Worm (Caenorhabditis elegans): ENCODE data around the gene fbxa-167.
"Not testable (repeated sequence)": the region's sequence is repeated elsewhere in the genome, so short reads cannot be mapped to it uniquely, and the experiment has no call there.

The fbxa-167 gene

DNA sequence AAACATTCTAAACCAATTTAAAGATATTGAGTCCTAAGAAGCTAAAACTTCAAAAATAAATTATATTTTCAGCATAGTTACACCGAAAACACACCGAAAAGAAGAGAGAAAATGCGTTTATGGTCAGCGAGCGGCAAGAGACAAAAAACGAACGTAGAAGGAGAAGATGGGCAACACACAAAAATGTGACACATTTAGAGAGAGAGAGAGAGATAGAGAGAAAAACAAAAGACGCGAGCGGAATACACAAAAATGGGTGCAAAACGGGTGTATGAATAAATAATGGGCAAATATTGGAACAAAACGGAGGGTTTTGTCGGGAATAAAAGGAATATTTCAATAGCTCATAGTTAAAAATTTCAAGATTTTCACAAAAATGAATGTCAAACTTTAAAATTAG, 1.1 kb upstream of the fbxa-167 start:
- no peak for TF ChIP-seq lir-3 (tag; optimal IDR thresholded peaks at IDR 0.05)
- peak; percentile 53 for TF ChIP-seq nhr-28 (tag; optimal IDR thresholded peaks at IDR 0.05)
- peak; percentile 58 for TF ChIP-seq hlh-11 (tag; optimal IDR thresholded peaks at IDR 0.05)
- TF ChIP-seq mes-2 (tag; optimal IDR thresholded peaks at IDR 0.05; ENCODE audit: poor library complexity, severe bottlenecking): peak; percentile 36
- peak in 1 of 2 experiments; percentile 80 for TF ChIP-seq mdl-1 (tag; optimal IDR thresholded peaks at IDR 0.05)
- no peak for TF ChIP-seq ceh-82 (tag; optimal IDR thresholded peaks at IDR 0.05)
- TF ChIP-seq aha-1 (tag): peak; percentile 53
- peak in 1 of 2 experiments; percentile 58 for TF ChIP-seq lsy-2 (tag; optimal IDR thresholded peaks at IDR 0.05)
- no peak for TF ChIP-seq unc-39 (tag; optimal IDR thresholded peaks at IDR 0.05)
- no peak for TF ChIP-seq daf-16 (GFP tag; optimal IDR thresholded peaks at IDR 0.05)
- TF ChIP-seq daf-16 (tag; optimal IDR thresholded peaks at IDR 0.05): peak; percentile 26
- peak; percentile 35 for TF ChIP-seq dve-1 (tag; optimal IDR thresholded peaks at IDR 0.05; ENCODE audit: insufficient read depth)
- TF ChIP-seq aly-2 (tag; optimal IDR thresholded peaks at IDR 0.05): no peak
- 0 out of 2 replicates have a peak, but pooled peaks have one; percentile 17 for TF ChIP-seq tra-1 (GFP tag; IDR thresholded peaks at IDR 0.05)
- peak; percentile 41 for TF ChIP-seq dmd-6 (GFP tag; IDR thresholded peaks at IDR 0.05)
- TF ChIP-seq nhr-48 (tag; optimal IDR thresholded peaks at IDR 0.05): peak; percentile 90
- TF ChIP-seq mep-1 (tag; optimal IDR thresholded peaks at IDR 0.05): peak; percentile 18
- TF ChIP-seq nhr-77 (tag; optimal IDR thresholded peaks at IDR 0.05): peak; percentile 60
- TF ChIP-seq hif-1 (tag; optimal IDR thresholded peaks at IDR 0.05): peak in 1 of 2 experiments; percentile 48
- no peak for TF ChIP-seq F49E8.2 (tag; optimal IDR thresholded peaks at IDR 0.05; ENCODE audit: borderline replicate concordance)
- no peak for TF ChIP-seq unc-62 (GFP tag; optimal IDR thresholded peaks at IDR 0.05 in 1 of 2)
- no peak for TF ChIP-seq unc-62 (tag; optimal IDR thresholded peaks at IDR 0.05)
- peak; percentile 79 for TF ChIP-seq hlh-30 (tag; optimal IDR thresholded peaks at IDR 0.05; ENCODE audit: insufficient read depth)
- TF ChIP-seq nhr-6 (tag; optimal IDR thresholded peaks at IDR 0.05): peak; percentile 11

- TF ChIP-seq aha-1 (tag) (peak; percentile 83), zag-1 (tag; optimal IDR thresholded peaks at IDR 0.05) (no peak)
Observed at ce11 chrII:13648230-13648629, 6.9 kb downstream of the fbxa-167 start, which contains the start of gene fbxa-169. TSS of gene fbxa-169 (plus strand) at chrII:13648530.

ce11 chrII:13654723-13655122, 13.4 kb downstream of the fbxa-167 start, which contains the start of gene C31C9.9:
TSS of gene C31C9.9 (plus strand) at chrII:13655023.
- TF ChIP-seq set-16 (GFP tag; IDR thresholded peaks at IDR 0.05): peak; percentile 55

DNA sequence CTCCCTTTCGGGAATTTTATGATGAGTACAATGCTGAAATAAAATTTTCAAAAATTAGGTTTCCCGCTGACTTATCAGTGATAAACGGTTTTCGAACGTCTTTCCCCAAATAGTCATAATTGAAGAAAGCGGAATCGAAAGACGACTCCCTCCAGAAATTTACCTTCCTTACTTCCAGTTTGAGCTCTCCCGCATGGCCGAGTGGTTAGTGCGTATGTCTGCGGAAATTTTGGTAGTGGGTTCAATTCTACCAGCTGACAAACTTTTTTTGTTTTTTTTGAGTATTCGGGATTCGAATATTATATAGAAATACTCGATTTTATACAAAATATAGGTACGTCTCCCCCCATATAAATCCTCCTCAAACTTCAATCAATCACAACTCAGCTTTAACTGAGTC, 17.1 kb downstream of the fbxa-167 start:
- 0 out of 2 replicates have a peak, but pooled peaks have one; percentile 50 for TF ChIP-seq D1046.2 (GFP tag; IDR thresholded peaks at IDR 0.05)
- 0 out of 2 replicates have a peak, but pooled peaks have one; percentile 43 for TF ChIP-seq snpc-1.2 (GFP tag; IDR thresholded peaks at IDR 0.05)
- TF ChIP-seq F44E2.7 (GFP tag; IDR thresholded peaks at IDR 0.05): peak; percentile 61; the same call in 1 of the 2 replicates
- TF ChIP-seq dmd-6 (GFP tag; IDR thresholded peaks at IDR 0.05): 0 out of 2 replicates have a peak, but pooled peaks have one; percentile 18
- peak; percentile 68; the same call in 1 of the 2 replicates for TF ChIP-seq tra-1 (GFP tag; IDR thresholded peaks at IDR 0.05)
- peak; percentile 79 for TF ChIP-seq pha-4 (GFP tag; IDR thresholded peaks at IDR 0.05)
- not testable (repeated sequence) for TF ChIP-seq pha-4 (tag; optimal IDR thresholded peaks at IDR 0.05)
- TF ChIP-seq egl-43 (GFP tag; IDR thresholded peaks at IDR 0.05): peak; percentile 77
- TF ChIP-seq dmd-8 (GFP tag; IDR thresholded peaks at IDR 0.05): peak; percentile 70; the same call in 1 of the 2 replicates
- 0 out of 2 replicates have a peak, but pooled peaks have one; percentile 50 for TF ChIP-seq ctbp-1 (GFP tag; IDR thresholded peaks at IDR 0.05)
- peak; percentile 79 for TF ChIP-seq arid-1 (GFP tag; conservative IDR thresholded peaks at IDR 0.05)
- peak; percentile 33; the same call in 1 of the 2 replicates for TF ChIP-seq hmg-1.1 (GFP tag; IDR thresholded peaks at IDR 0.05)
- peak; percentile 49; the same call in 1 of the 2 replicates for TF ChIP-seq vab-7 (GFP tag; IDR thresholded peaks at IDR 0.05)
- peak; percentile 88 for TF ChIP-seq lim-7 (GFP tag; IDR thresholded peaks at IDR 0.05)
- TF ChIP-seq Y75B8A.6 (GFP tag; IDR thresholded peaks at IDR 0.05): peak; percentile 35; the same call in 1 of the 2 replicates
- TF ChIP-seq F26F4.8 (GFP tag; conservative IDR thresholded peaks at IDR 0.05): peak; percentile 77; the same call in 1 of the 2 replicates
- peak; percentile 60; the same call in 1 of the 2 replicates for TF ChIP-seq lin-38 (GFP tag; IDR thresholded peaks at IDR 0.05)
